Worm (Caenorhabditis elegans) whole organism, late embryonic: ENCODE measurements around the gene mltn-3.

ENCODE experiments used
- F13H6.1 ChIP-seq: sonication (generic microtip); optimal IDR thresholded peaks from 2 replicates; lab custom pipeline; 2016; ENCODE audit warnings: missing genetic modification characterization, missing compliant biosample characterization
- K09A11.1 ChIP-seq: sonication (generic microtip); optimal IDR thresholded peaks from 2 replicates; lab custom pipeline; 2017; ENCODE audit warnings: antibody characterized with exemption, mild to moderate bottlenecking, missing genetic modification characterization, missing compliant biosample characterization; ENCODE audit not compliant: insufficient read depth
- ahr-1 ChIP-seq: sonication (generic microtip); optimal IDR thresholded peaks from 2 replicates; lab custom pipeline; 2016; ENCODE audit warnings: missing genetic modification characterization, missing compliant biosample characterization
- dve-1 ChIP-seq: sonication (generic microtip); optimal IDR thresholded peaks from 2 replicates; lab custom pipeline; 2017; ENCODE audit warnings: antibody characterized with exemption, mild to moderate bottlenecking, missing genetic modification characterization, missing compliant biosample characterization
- fkh-6 ChIP-seq: sonication (generic microtip); optimal IDR thresholded peaks from 2 replicates; lab custom pipeline; 2016; ENCODE audit warnings: missing genetic modification characterization, missing compliant biosample characterization
- lin-11 ChIP-seq: fragments of 200-800 bp; sonication (Bioruptor generic); optimal IDR thresholded peaks from 2 replicates; lab custom pipeline; 2018; ENCODE audit warnings: mild to moderate bottlenecking, missing genetic modification characterization, missing compliant biosample characterization
- madf-2 ChIP-seq: sonication (generic microtip); optimal IDR thresholded peaks from 2 replicates; lab custom pipeline; 2017; ENCODE audit warnings: missing genetic modification characterization, missing compliant biosample characterization
- pha-2 ChIP-seq: sonication (generic microtip); optimal IDR thresholded peaks from 2 replicates; lab custom pipeline; 2017; ENCODE audit warnings: mild to moderate bottlenecking, missing genetic modification characterization, missing compliant biosample characterization
- pha-4 ChIP-seq: fragments of 150-350 bp; optimal IDR thresholded peaks from 2 replicates; lab custom pipeline; 2018; ENCODE audit warnings: missing biosample characterization, missing genetic modification reagents, missing genetic modification characterization
- sdc-2 ChIP-seq: sonication (generic microtip); optimal IDR thresholded peaks from 2 replicates; lab custom pipeline; 2016; ENCODE audit warnings: missing genotype, missing genetic modification characterization, missing compliant biosample characterization
- tbx-2 ChIP-seq: sonication (generic microtip); optimal IDR thresholded peaks from 2 replicates; lab custom pipeline; 2016; ENCODE audit warnings: missing genetic modification characterization, missing compliant biosample characterization
- ttx-3 ChIP-seq: sonication (generic microtip); optimal IDR thresholded peaks from 2 replicates; lab custom pipeline; 2016; ENCODE audit warnings: missing genetic modification reagents, missing genetic modification characterization, missing compliant biosample characterization

Gene mltn-3

ce11 chrII:13968979-13969378 lies 52.8 kb downstream of the mltn-3 start, which contains the start of gene sre-43:
Gene sre-43 (minus strand): TSS chrII:13969079.
- TF ChIP-seq pha-4 (no peak), tbx-2 (tag; lab: Kevin White, UChicago) (no peak), lin-11 (tag; lab: Kevin White, UChicago) (no peak), madf-2 (no peak), ahr-1 (tag; lab: Kevin White, UChicago) (no peak), pha-2 (tag; lab: Kevin White, UChicago) (no peak), sdc-2 (tag; lab: Kevin White, UChicago) (no peak), fkh-6 (tag; lab: Kevin White, UChicago) (no peak), K09A11.1 (no peak), dve-1 (no peak), ttx-3 (no peak), F13H6.1 (tag; lab: Kevin White, UChicago) (no peak)
